Worm (Caenorhabditis elegans) whole organism, young adult: ENCODE data around the gene F19G12.9.
A peak's percentile ranks its signal among the peaks of the same experiment; 100 is the strongest.

Experiments
- B0261.1 ChIP-seq: sonication (generic microtip); optimal IDR thresholded peaks from 2 replicates; lab custom pipeline; 2016; ENCODE audit warnings: mild to moderate bottlenecking, missing genetic modification characterization, moderate library complexity, missing compliant biosample characterization
- B0336.3 ChIP-seq: fragments of 200-800 bp; sonication (Bioruptor generic); IDR thresholded peaks from 2 replicates; pipeline ENCODE4 v1.3.6; 2022; ENCODE audit warnings: missing genetic modification characterization, missing compliant biosample characterization
- F10E7.11 ChIP-seq: sonication (generic microtip); optimal IDR thresholded peaks from 2 replicates; lab custom pipeline; 2017; ENCODE audit warnings: mild to moderate bottlenecking, missing genetic modification characterization, moderate library complexity, missing compliant biosample characterization
- F23B12.7 ChIP-seq: sonication (generic microtip); optimal IDR thresholded peaks from 2 replicates; lab custom pipeline; 2017; ENCODE audit warnings: missing genetic modification characterization, mild to moderate bottlenecking, missing compliant biosample characterization, antibody characterized with exemption, moderate library complexity; ENCODE audit not compliant: insufficient read depth
- F33H1.4 ChIP-seq: fragments of 200-800 bp; sonication (Bioruptor generic); IDR thresholded peaks from 2 replicates; pipeline ENCODE4 v1.3.6; 2022; ENCODE audit warnings: missing genetic modification reagents, missing genetic modification characterization, missing compliant biosample characterization
- F37B4.10 ChIP-seq: fragments of 200-800 bp; sonication (Bioruptor generic); IDR thresholded peaks from 2 replicates; pipeline ENCODE4 v1.3.6; 2022; ENCODE audit warnings: missing genetic modification characterization, missing compliant biosample characterization
- K11D2.4 ChIP-seq: fragments of 200-800 bp; sonication (Bioruptor generic); IDR thresholded peaks from 2 replicates; pipeline ENCODE4 v1.3.6; 2022; ENCODE audit warnings: missing genetic modification reagents, missing genetic modification characterization, missing compliant biosample characterization
- T26A5.8 ChIP-seq: sonication (generic microtip); optimal IDR thresholded peaks from 2 replicates; lab custom pipeline; 2016; ENCODE audit warnings: missing genetic modification characterization, missing compliant biosample characterization
- Y53F4B.3 ChIP-seq: fragments of 200-800 bp; sonication (Bioruptor generic); IDR thresholded peaks from 2 replicates; pipeline ENCODE4 v1.3.6; 2022; ENCODE audit warnings: missing genetic modification reagents, missing genetic modification characterization, missing compliant biosample characterization
- Y56A3A.18 ChIP-seq: fragments of 200-800 bp; sonication (Bioruptor generic); IDR thresholded peaks from 2 replicates; pipeline ENCODE4 v1.3.6; 2022; ENCODE audit warnings: missing genetic modification reagents, missing genetic modification characterization, missing compliant biosample characterization
- Y67H2A.10 ChIP-seq: fragments of 200-800 bp; sonication (Bioruptor generic); conservative IDR thresholded peaks from 2 replicates; pipeline ENCODE4 v1.3.6; 2022; ENCODE audit warnings: missing genetic modification reagents, missing genetic modification characterization, missing compliant biosample characterization
- Y79H2A.3 ChIP-seq: fragments of 200-800 bp; sonication (Bioruptor generic); conservative IDR thresholded peaks from 2 replicates; pipeline ENCODE4 v1.3.6; 2022; ENCODE audit warnings: missing genetic modification reagents, missing genetic modification characterization, missing compliant biosample characterization
- Y95B8A.8 ChIP-seq: fragments of 200-800 bp; sonication (Bioruptor generic); IDR thresholded peaks from 2 replicates; pipeline ENCODE4 v1.3.6; 2022; ENCODE audit warnings: missing genetic modification reagents, missing genetic modification characterization, missing compliant biosample characterization
- aptf-2 ChIP-seq: fragments of 200-800 bp; sonication (Bioruptor generic); conservative IDR thresholded peaks from 2 replicates; pipeline ENCODE4 v1.3.6; 2022; ENCODE audit warnings: missing genetic modification reagents, missing genetic modification characterization, missing compliant biosample characterization
- bed-2 ChIP-seq: fragments of 200-800 bp; sonication (Bioruptor generic); IDR thresholded peaks from 2 replicates; pipeline ENCODE4 v1.3.6; 2022; ENCODE audit warnings: missing genetic modification reagents, missing genetic modification characterization, missing compliant biosample characterization
- cebp-1 ChIP-seq, 2 experiments: fragments of 200-800 bp in 1 of 2; sonication (Bioruptor generic) in 1 of 2; sonication (generic microtip) in 1 of 2; IDR thresholded peaks in 1 of 2; optimal IDR thresholded peaks in 1 of 2; 2 replicates each; pipeline versions ENCODE4 v1.3.6 to Lab custom; 2017 to 2022; ENCODE audit warnings: missing compliant biosample characterization in 2 of 2, missing genetic modification characterization in 2 of 2, mild to moderate bottlenecking in 1 of 2, missing genetic modification reagents in 1 of 2, moderate library complexity in 1 of 2
- cebp-2 ChIP-seq: fragments of 200-800 bp; sonication (Bioruptor generic); IDR thresholded peaks from 2 replicates; pipeline ENCODE4 v1.3.6; 2022; ENCODE audit warnings: missing genetic modification characterization, missing compliant biosample characterization
- ceh-27 ChIP-seq: fragments of 200-800 bp; sonication (Bioruptor generic); optimal IDR thresholded peaks from 2 replicates; lab custom pipeline; 2018; ENCODE audit warnings: mild to moderate bottlenecking, missing genetic modification characterization, moderate library complexity, missing compliant biosample characterization
- ceh-40 ChIP-seq: fragments of 200-800 bp; sonication (Bioruptor generic); IDR thresholded peaks from 2 replicates; pipeline ENCODE4 v1.3.6; 2022; ENCODE audit warnings: missing genetic modification characterization, missing compliant biosample characterization
- ceh-58 ChIP-seq: fragments of 200-800 bp; sonication (Bioruptor generic); IDR thresholded peaks from 2 replicates; pipeline ENCODE4 v1.3.6; 2022; ENCODE audit warnings: missing genetic modification characterization, missing compliant biosample characterization
- dox-1 ChIP-seq: fragments of 200-800 bp; sonication (Bioruptor generic); IDR thresholded peaks from 2 replicates; pipeline ENCODE4 v1.3.6; 2022; ENCODE audit warnings: missing genetic modification reagents, missing genetic modification characterization, missing compliant biosample characterization
- dpff-1 ChIP-seq: sonication (generic microtip); optimal IDR thresholded peaks from 2 replicates; lab custom pipeline; 2017; ENCODE audit warnings: mild to moderate bottlenecking, missing genetic modification characterization, missing compliant biosample characterization
- gei-17 ChIP-seq: fragments of 200-800 bp; sonication (Bioruptor generic); optimal IDR thresholded peaks from 2 replicates; lab custom pipeline; 2018; ENCODE audit warnings: mild to moderate bottlenecking, missing genetic modification characterization, missing compliant biosample characterization
- hmg-1.2 ChIP-seq: fragments of 200-800 bp; sonication (Bioruptor generic); IDR thresholded peaks from 2 replicates; pipeline ENCODE4 v1.3.6; 2022; ENCODE audit warnings: missing genetic modification reagents, missing genetic modification characterization, missing compliant biosample characterization
- hmg-20 ChIP-seq: fragments of 200-800 bp; sonication (Bioruptor generic); IDR thresholded peaks from 2 replicates; pipeline ENCODE4 v1.3.6; 2022; ENCODE audit warnings: missing genetic modification reagents, missing genetic modification characterization, missing compliant biosample characterization
- lag-1 ChIP-seq: fragments of 200-800 bp; sonication (Bioruptor generic); IDR thresholded peaks from 2 replicates; pipeline ENCODE4 v1.3.6; 2022; ENCODE audit warnings: missing genetic modification reagents, missing genetic modification characterization, missing compliant biosample characterization
- lin-26 ChIP-seq: fragments of 200-800 bp; sonication (Bioruptor generic); IDR thresholded peaks from 2 replicates; pipeline ENCODE4 v1.3.6; 2022; ENCODE audit warnings: missing genetic modification reagents, missing genetic modification characterization, missing compliant biosample characterization
- madf-10 ChIP-seq: sonication (generic microtip); optimal IDR thresholded peaks from 2 replicates; lab custom pipeline; 2016; ENCODE audit warnings: mild to moderate bottlenecking, missing genetic modification characterization, missing compliant biosample characterization
- mcd-1 ChIP-seq: fragments of 200-800 bp; sonication (Bioruptor generic); IDR thresholded peaks from 2 replicates; pipeline ENCODE4 v1.3.6; 2022; ENCODE audit warnings: missing genetic modification reagents, missing genetic modification characterization, missing compliant biosample characterization
- nfya-1 ChIP-seq: sonication (generic microtip); optimal IDR thresholded peaks from 2 replicates; lab custom pipeline; 2017; ENCODE audit warnings: antibody characterized with exemption, missing compliant biosample characterization, missing genetic modification characterization, borderline replicate concordance; ENCODE audit not compliant: insufficient read depth
- nfyb-1 ChIP-seq: fragments of 200-800 bp; sonication (Bioruptor generic); IDR thresholded peaks from 2 replicates; pipeline ENCODE4 v1.3.6; 2022; ENCODE audit warnings: missing genetic modification reagents, missing genetic modification characterization, missing compliant biosample characterization
- nhr-179 ChIP-seq: sonication (generic microtip); optimal IDR thresholded peaks from 2 replicates; lab custom pipeline; 2016; ENCODE audit warnings: mild to moderate bottlenecking, missing genetic modification characterization, missing compliant biosample characterization
- nhr-27 ChIP-seq: fragments of 200-800 bp; sonication (Bioruptor generic); optimal IDR thresholded peaks from 2 replicates; lab custom pipeline; 2018; ENCODE audit warnings: mild to moderate bottlenecking, missing genetic modification characterization, moderate library complexity, missing compliant biosample characterization
- nhr-90 ChIP-seq: sonication (generic microtip); optimal IDR thresholded peaks from 2 replicates; lab custom pipeline; 2016; ENCODE audit warnings: missing genotype, mild to moderate bottlenecking, missing genetic modification characterization, missing compliant biosample characterization
- pbrm-1 ChIP-seq: fragments of 200-800 bp; sonication (Bioruptor generic); IDR thresholded peaks from 2 replicates; pipeline ENCODE4 v1.3.6; 2022; ENCODE audit warnings: missing genetic modification reagents, missing genetic modification characterization, missing compliant biosample characterization
- rpc-1 ChIP-seq, 2 experiments: fragments of 150-350 bp in 1 of 2; sonication (generic microtip) in 1 of 2; optimal IDR thresholded peaks; 2 replicates each; lab custom pipeline; 2014 to 2018; ENCODE audit warnings: missing biosample characterization in 1 of 2, missing genetic modification characterization in 1 of 2, missing genetic modification reagents in 1 of 2, missing genotype in 1 of 2
- sea-2 ChIP-seq: fragments of 200-800 bp; sonication (Bioruptor generic); IDR thresholded peaks from 2 replicates; pipeline ENCODE4 v1.3.6; 2022; ENCODE audit warnings: missing genetic modification characterization, missing compliant biosample characterization
- somi-1 ChIP-seq: fragments of 200-800 bp; sonication (Bioruptor generic); optimal IDR thresholded peaks from 2 replicates; lab custom pipeline; 2018; ENCODE audit warnings: mild to moderate bottlenecking, missing genetic modification characterization, missing compliant biosample characterization
- tlf-1 ChIP-seq: fragments of 200-800 bp; sonication (Bioruptor generic); optimal IDR thresholded peaks from 2 replicates; lab custom pipeline; 2018; ENCODE audit warnings: mild to moderate bottlenecking, missing genetic modification characterization, missing compliant biosample characterization
- unc-62 ChIP-seq: fragments of 150-350 bp; optimal IDR thresholded peaks from 2 replicates; lab custom pipeline; 2014; ENCODE audit warnings: missing biosample characterization, missing genetic modification reagents, missing genetic modification characterization
- zfh-2 ChIP-seq: fragments of 200-800 bp; sonication (Bioruptor generic); conservative IDR thresholded peaks from 2 replicates; pipeline ENCODE4 v1.3.6; 2022; ENCODE audit warnings: missing genetic modification reagents, missing genetic modification characterization, missing compliant biosample characterization
- ztf-22 ChIP-seq: fragments of 200-800 bp; sonication (Bioruptor generic); optimal IDR thresholded peaks from 2 replicates; lab custom pipeline; 2018; ENCODE audit warnings: mild to moderate bottlenecking, missing genetic modification characterization, moderate library complexity, missing compliant biosample characterization
- ztf-25 ChIP-seq: fragments of 200-800 bp; sonication (Bioruptor generic); IDR thresholded peaks from 2 replicates; pipeline ENCODE4 v1.3.6; 2022; ENCODE audit warnings: missing genetic modification reagents, missing genetic modification characterization, missing compliant biosample characterization
- ztf-6 ChIP-seq: fragments of 200-800 bp; sonication (Bioruptor generic); IDR thresholded peaks from 2 replicates; pipeline ENCODE4 v1.3.6; 2022; ENCODE audit warnings: missing genetic modification reagents, missing genetic modification characterization, missing compliant biosample characterization

Gene F19G12.9

ce11 chrX:1386893-1387367 lies 32.1 kb upstream of the F19G12.9 start, which contains the start of gene F56C3.1:
TSS of gene F56C3.1 (plus strand) at chrX:1387317.
- TF ChIP-seq cebp-2 (no peak), gei-17 (GFP tag; lab: Kevin White, UChicago) (peak; percentile 38), rpc-1 (optimal IDR thresholded peaks at IDR 0.05; lab: Kevin White, UChicago) (no peak), rpc-1 (tag; optimal IDR thresholded peaks at IDR 0.05; lab: Kevin White, UChicago) (peak; percentile 36), bed-2 (no peak), nfyb-1 (GFP tag; lab: Robert Waterston, UW) (peak; percentile 58; the same call in 1 of the 2 replicates), hmg-1.2 (GFP tag; lab: Robert Waterston, UW) (0 out of 2 replicates have a peak, but pooled peaks have one; percentile 20), Y56A3A.18 (GFP tag; lab: Robert Waterston, UW) (0 out of 2 replicates have a peak, but pooled peaks have one; percentile 43), mcd-1 (GFP tag; lab: Robert Waterston, UW) (peak; percentile 49), dpff-1 (tag; lab: Kevin White, UChicago) (no peak), cebp-1 (GFP tag; IDR thresholded peaks at IDR 0.05; lab: Robert Waterston, UW) (no peak), cebp-1 (tag; optimal IDR thresholded peaks at IDR 0.05; lab: Kevin White, UChicago) (peak; percentile 21), dox-1 (peak; percentile 71), zfh-2 (GFP tag; lab: Robert Waterston, UW) (no peak), hmg-20 (GFP tag; lab: Robert Waterston, UW) (no peak), lin-26 (GFP tag; lab: Robert Waterston, UW) (0 out of 2 replicates have a peak, but pooled peaks have one; percentile 39), F33H1.4 (GFP tag; lab: Robert Waterston, UW) (no peak), K11D2.4 (peak; percentile 59; the same call in 1 of the 2 replicates)

- TF ChIP-seq nhr-90 (tag; lab: Kevin White, UChicago) (no peak), sea-2 (GFP tag; lab: Robert Waterston, UW) (no peak), ceh-40 (GFP tag; lab: Robert Waterston, UW) (no peak), aptf-2 (GFP tag; lab: Robert Waterston, UW) (no peak), T26A5.8 (tag; lab: Kevin White, UChicago) (no peak), ceh-27 (GFP tag; lab: Kevin White, UChicago) (peak; percentile 95), madf-10 (tag; lab: Kevin White, UChicago) (peak; percentile 91), hmg-1.2 (GFP tag; lab: Robert Waterston, UW) (peak; percentile 77), B0336.3 (peak; percentile 95), nfya-1 (tag; lab: Kevin White, UChicago) (no peak), ztf-22 (GFP tag; lab: Kevin White, UChicago) (no peak), unc-62 (GFP tag; lab: Kevin White, UChicago) (no peak), nhr-179 (tag; lab: Kevin White, UChicago) (peak; percentile 25), B0261.1 (tag; lab: Kevin White, UChicago) (peak; percentile 47), ztf-25 (GFP tag; lab: Robert Waterston, UW) (no peak), ceh-58 (GFP tag; lab: Robert Waterston, UW) (no peak), cebp-2 (peak; percentile 81), Y95B8A.8 (GFP tag; lab: Robert Waterston, UW) (no peak), Y67H2A.10 (GFP tag; lab: Robert Waterston, UW) (no peak), F23B12.7 (tag; lab: Kevin White, UChicago) (peak; percentile 86), gei-17 (GFP tag; lab: Kevin White, UChicago) (peak; percentile 96), tlf-1 (GFP tag; lab: Kevin White, UChicago) (peak; percentile 92), mcd-1 (GFP tag; lab: Robert Waterston, UW) (peak; percentile 73; the same call in 1 of the 2 replicates), F37B4.10 (GFP tag; lab: Robert Waterston, UW) (0 out of 2 replicates have a peak, but pooled peaks have one; percentile 84), dox-1 (peak; percentile 90), somi-1 (peak; percentile 66), nhr-27 (no peak), F10E7.11 (tag; lab: Kevin White, UChicago) (peak; percentile 71), Y53F4B.3 (GFP tag; lab: Robert Waterston, UW) (no peak), pbrm-1 (GFP tag; lab: Robert Waterston, UW) (peak; percentile 84), ztf-6 (GFP tag; lab: Robert Waterston, UW) (no peak), Y79H2A.3 (GFP tag; lab: Robert Waterston, UW) (no peak), lag-1 (GFP tag; lab: Robert Waterston, UW) (0 out of 2 replicates have a peak, but pooled peaks have one; percentile 30)
Measured at ce11 chrX:1389382-1389983, 29.5 kb upstream of the F19G12.9 start.
